Worm (Caenorhabditis elegans) whole organism, L3 larva: ENCODE results near the gene C49H3.16.

Source experiments
- R02D3.7 ChIP-seq: fragments of 150-350 bp; optimal IDR thresholded peaks from 2 replicates; lab custom pipeline; 2014; ENCODE audit warnings: missing biosample characterization, missing genetic modification characterization
- aly-2 ChIP-seq: fragments of 150-350 bp; optimal IDR thresholded peaks from 2 replicates; lab custom pipeline; 2014; ENCODE audit warnings: missing biosample characterization, missing genetic modification characterization
- ceh-9 ChIP-seq: sonication (generic microtip); optimal IDR thresholded peaks from 2 replicates; lab custom pipeline; 2018; ENCODE audit warnings: missing biosample characterization, missing genetic modification characterization
- daf-12 ChIP-seq: fragments of 150-350 bp; optimal IDR thresholded peaks from 2 replicates; lab custom pipeline; 2014; ENCODE audit warnings: missing biosample characterization, missing genetic modification reagents, missing genetic modification characterization
- jun-1 ChIP-seq: fragments of 150-350 bp; optimal IDR thresholded peaks from 2 replicates; lab custom pipeline; 2014; ENCODE audit warnings: missing biosample characterization, missing genetic modification reagents, missing genetic modification characterization
- lin-15B ChIP-seq: fragments of 150-350 bp; optimal IDR thresholded peaks from 2 replicates; lab custom pipeline; 2014; ENCODE audit warnings: missing biosample characterization, missing genetic modification characterization
- nhr-76 ChIP-seq: fragments of 150-350 bp; sonication (generic microtip); optimal IDR thresholded peaks from 5 replicates; lab custom pipeline; 2014; ENCODE audit warnings: missing biosample characterization, missing genetic modification characterization
- nhr-77 ChIP-seq: fragments of 150-350 bp; optimal IDR thresholded peaks from 2 replicates; lab custom pipeline; 2014; ENCODE audit warnings: missing biosample characterization, missing genetic modification characterization
- pqm-1 ChIP-seq: fragments of 150-350 bp; optimal IDR thresholded peaks from 2 replicates; lab custom pipeline; 2017; ENCODE audit warnings: missing biosample characterization, missing genetic modification characterization, inconsistent platforms
- skn-1 ChIP-seq: fragments of 150-350 bp; optimal IDR thresholded peaks from 2 replicates; lab custom pipeline; 2014; ENCODE audit warnings: missing biosample characterization, missing genetic modification characterization

ce11 chrIV:7877781-7878180 is 42.4 kb upstream of the C49H3.16 start, which contains the start of gene kin-26:
- TF ChIP-seq nhr-76 (tag; lab: Kevin White, UChicago) (no peak), aly-2 (tag; lab: Kevin White, UChicago) (no peak), jun-1 (tag; lab: Kevin White, UChicago) (no peak), lin-15B (tag; lab: Kevin White, UChicago) (no peak), ceh-9 (tag; lab: Kevin White, UChicago) (no peak), pqm-1 (tag; lab: Kevin White, UChicago) (no peak), R02D3.7 (tag; lab: Kevin White, UChicago) (no peak), nhr-77 (tag; lab: Kevin White, UChicago) (no peak), daf-12 (tag; lab: Kevin White, UChicago) (no peak), skn-1 (no peak)
